Fruit fly (Drosophila melanogaster) whole organism, prepupa: ENCODE results near the gene CG10874.

Experiments used
- CG10669 ChIP-seq: fragments of 200-800 bp; sonication (Bioruptor generic); optimal IDR thresholded peaks from 3 replicates; lab custom pipeline; 2018; ENCODE audit warnings: missing biosample characterization, mild to moderate bottlenecking, missing genetic modification characterization, moderate library complexity
- CG4318 ChIP-seq: fragments of 200-800 bp; sonication (Bioruptor generic); optimal IDR thresholded peaks from 3 replicates; lab custom pipeline; 2017; ENCODE audit warnings: missing biosample characterization, mild to moderate bottlenecking, missing genetic modification characterization
- CG6276 ChIP-seq: fragments of 200-800 bp; sonication (Bioruptor generic); optimal IDR thresholded peaks from 2 replicates; lab custom pipeline; 2017; ENCODE audit warnings: missing biosample characterization, mild to moderate bottlenecking, missing genetic modification characterization
- CG7368 ChIP-seq: fragments of 200-800 bp; sonication (Bioruptor generic); optimal IDR thresholded peaks from 3 replicates; lab custom pipeline; 2016; ENCODE audit warnings: missing biosample characterization, missing genetic modification characterization
- Sox14 ChIP-seq: fragments of 200-800 bp; sonication (Bioruptor generic); optimal IDR thresholded peaks from 3 replicates; lab custom pipeline; 2016; ENCODE audit warnings: missing biosample characterization, missing genetic modification characterization
- cyc ChIP-seq: fragments of 200-800 bp; sonication (Bioruptor generic); optimal IDR thresholded peaks from 3 replicates; lab custom pipeline; 2016; ENCODE audit warnings: missing biosample characterization, missing genetic modification characterization
- dac ChIP-seq: fragments of 200-800 bp; sonication (Bioruptor generic); optimal IDR thresholded peaks from 2 replicates; lab custom pipeline; 2017; ENCODE audit warnings: missing biosample characterization, mild to moderate bottlenecking, missing genetic modification characterization
- eg ChIP-seq: fragments of 200-800 bp; sonication (Bioruptor generic); IDR thresholded peaks from 3 replicates; pipeline ENCODE4 v1.3.6; 2022; ENCODE audit warnings: missing biosample characterization, missing genetic modification characterization
- salr ChIP-seq, 2 experiments: fragments of 200-800 bp; sonication (Bioruptor generic); optimal IDR thresholded peaks; 3 replicates each; lab custom pipeline; 2016 to 2018; ENCODE audit warnings: missing biosample characterization in 2 of 2, missing genetic modification characterization in 2 of 2, mild to moderate bottlenecking in 1 of 2

- TF ChIP-seq salr (GFP tag; optimal IDR thresholded peaks at IDR 0.05; lab: Kevin White, UChicago) (no peak), cyc (GFP tag; lab: Kevin White, UChicago) (no peak), eg (GFP tag; lab: Robert Waterston, UW) (no peak), dac (GFP tag; lab: Kevin White, UChicago) (no peak), CG6276 (GFP tag; lab: Kevin White, UChicago) (no peak), CG10669 (GFP tag; lab: Kevin White, UChicago) (no peak), CG4318 (GFP tag; lab: Kevin White, UChicago) (no peak), CG7368 (GFP tag; lab: Kevin White, UChicago) (no peak), Sox14 (GFP tag; lab: Kevin White, UChicago) (no peak)
Measured at dm6 chr2L:2173191-2173590, 19.0 kb downstream of the CG10874 start.
